Fruit fly (Drosophila melanogaster) whole organism, embryonic: ENCODE measurements around the gene CG42449.
A peak's percentile ranks its signal among the peaks of the same experiment; 100 is the strongest.

Experiments
- Ada2b ChIP-seq: fragments of 200-800 bp; sonication (Bioruptor generic); IDR thresholded peaks from 2 replicates; pipeline ENCODE4 v1.3.6; 2022; ENCODE audit warnings: missing biosample characterization, missing genetic modification characterization
- Antp ChIP-seq: fragments of 200-800 bp; sonication (Bioruptor generic); optimal IDR thresholded peaks from 3 replicates; lab custom pipeline; 2016; ENCODE audit warnings: missing biosample characterization, missing genetic modification characterization
- CG10267 ChIP-seq: fragments of 200-800 bp; sonication (Bioruptor generic); optimal IDR thresholded peaks from 2 replicates; lab custom pipeline; 2018; ENCODE audit warnings: missing biosample characterization, mild to moderate bottlenecking, missing genetic modification characterization, moderate library complexity
- CG11504 ChIP-seq: fragments of 200-800 bp; sonication (Bioruptor generic); optimal IDR thresholded peaks from 3 replicates; lab custom pipeline; 2019; ENCODE audit warnings: missing biosample characterization, mild to moderate bottlenecking, missing genetic modification characterization, moderate library complexity
- CG12299 ChIP-seq: fragments of 200-800 bp; sonication (Bioruptor generic); optimal IDR thresholded peaks from 2 replicates; lab custom pipeline; 2018; ENCODE audit warnings: missing biosample characterization, mild to moderate bottlenecking, missing genetic modification characterization
- CG12391 ChIP-seq: fragments of 200-800 bp; sonication (Bioruptor generic); optimal IDR thresholded peaks from 3 replicates; lab custom pipeline; 2018; ENCODE audit warnings: missing biosample characterization, mild to moderate bottlenecking, missing genetic modification characterization, moderate library complexity
- CG12769 ChIP-seq: fragments of 200-800 bp; sonication (Bioruptor generic); optimal IDR thresholded peaks from 2 replicates; lab custom pipeline; 2019; ENCODE audit warnings: missing biosample characterization, mild to moderate bottlenecking, missing genetic modification characterization, moderate library complexity
- CG15011 ChIP-seq: fragments of 200-800 bp; sonication (Bioruptor generic); optimal IDR thresholded peaks from 3 replicates; lab custom pipeline; 2018; ENCODE audit warnings: missing biosample characterization, mild to moderate bottlenecking, missing genetic modification characterization
- CG17568 ChIP-seq: fragments of 200-800 bp; sonication (Bioruptor generic); optimal IDR thresholded peaks from 2 replicates; lab custom pipeline; 2018; ENCODE audit warnings: missing biosample characterization, mild to moderate bottlenecking, missing genetic modification characterization, moderate library complexity
- CG17912 ChIP-seq: fragments of 200-800 bp; sonication (Bioruptor generic); optimal IDR thresholded peaks from 2 replicates; lab custom pipeline; 2018; ENCODE audit warnings: missing biosample characterization, mild to moderate bottlenecking, missing genetic modification characterization
- CG18476 ChIP-seq: fragments of 200-800 bp; sonication (Bioruptor generic); optimal IDR thresholded peaks from 2 replicates; lab custom pipeline; 2016; ENCODE audit warnings: missing biosample characterization, mild to moderate bottlenecking, missing genetic modification characterization
- CG18599 ChIP-seq: fragments of 200-800 bp; sonication (Bioruptor generic); optimal IDR thresholded peaks from 3 replicates; lab custom pipeline; 2017; ENCODE audit warnings: missing biosample characterization, missing genetic modification characterization, mild to moderate bottlenecking, moderate library complexity, missing genetic modification reagents
- CG31388 ChIP-seq: fragments of 200-800 bp; sonication (Bioruptor generic); optimal IDR thresholded peaks from 2 replicates; lab custom pipeline; 2016; ENCODE audit warnings: missing biosample characterization, missing genetic modification characterization
- CG3163 ChIP-seq: fragments of 200-800 bp; sonication (Bioruptor generic); optimal IDR thresholded peaks from 3 replicates; lab custom pipeline; 2016; ENCODE audit warnings: missing biosample characterization, missing genetic modification characterization
- CG34376 ChIP-seq: fragments of 200-800 bp; sonication (Bioruptor generic); optimal IDR thresholded peaks from 2 replicates; lab custom pipeline; 2018; ENCODE audit warnings: missing biosample characterization, mild to moderate bottlenecking, missing genetic modification characterization
- CG4424 ChIP-seq: fragments of 200-800 bp; sonication (Bioruptor generic); optimal IDR thresholded peaks from 3 replicates; lab custom pipeline; 2016; ENCODE audit warnings: missing biosample characterization, missing genetic modification characterization
- CG4707 ChIP-seq: fragments of 200-800 bp; sonication (Bioruptor generic); optimal IDR thresholded peaks from 2 replicates; lab custom pipeline; 2018; ENCODE audit warnings: missing biosample characterization, mild to moderate bottlenecking, missing genetic modification characterization, moderate library complexity
- CG5953 ChIP-seq: fragments of 200-800 bp; sonication (Bioruptor generic); IDR thresholded peaks from 2 replicates; pipeline ENCODE4 v1.3.6; 2022; ENCODE audit warnings: missing biosample characterization, missing genetic modification characterization
- CG6813 ChIP-seq: fragments of 200-800 bp; sonication (Bioruptor generic); optimal IDR thresholded peaks from 2 replicates; lab custom pipeline; 2017; ENCODE audit warnings: missing biosample characterization, missing genetic modification characterization, mild to moderate bottlenecking, moderate library complexity, missing genetic modification reagents
- CG8089 ChIP-seq: fragments of 200-800 bp; sonication (Bioruptor generic); optimal IDR thresholded peaks from 3 replicates; lab custom pipeline; 2016; ENCODE audit warnings: missing biosample characterization, missing genetic modification characterization
- CG8281 ChIP-seq: fragments of 200-800 bp; sonication (Bioruptor generic); optimal IDR thresholded peaks from 2 replicates; lab custom pipeline; 2018; ENCODE audit warnings: missing biosample characterization, mild to moderate bottlenecking, missing genetic modification characterization, moderate library complexity
- CG8388 ChIP-seq: fragments of 200-800 bp; sonication (Bioruptor generic); optimal IDR thresholded peaks from 2 replicates; lab custom pipeline; 2019; ENCODE audit warnings: missing biosample characterization, mild to moderate bottlenecking, missing genetic modification characterization, moderate library complexity
- CHES-1-like ChIP-seq: fragments of 200-800 bp; sonication (Bioruptor generic); optimal IDR thresholded peaks from 2 replicates; lab custom pipeline; 2016; ENCODE audit warnings: missing biosample characterization, missing genetic modification characterization
- CoRest ChIP-seq: fragments of 200-800 bp; sonication (Bioruptor generic); optimal IDR thresholded peaks from 3 replicates; lab custom pipeline; 2018; ENCODE audit warnings: missing biosample characterization, mild to moderate bottlenecking, missing genetic modification characterization, moderate library complexity
- Dek ChIP-seq: fragments of 200-800 bp; sonication (Bioruptor generic); optimal IDR thresholded peaks from 3 replicates; lab custom pipeline; 2019; ENCODE audit warnings: missing biosample characterization, mild to moderate bottlenecking, missing genetic modification characterization, moderate library complexity
- E2f1 ChIP-seq: fragments of 200-800 bp; sonication (Bioruptor generic); IDR thresholded peaks from 2 replicates; pipeline ENCODE4 v1.3.6; 2022; ENCODE audit warnings: missing biosample characterization, missing genetic modification characterization
- ERR ChIP-seq: fragments of 200-800 bp; sonication (Bioruptor generic); optimal IDR thresholded peaks from 2 replicates; lab custom pipeline; 2016; ENCODE audit warnings: missing biosample characterization, missing genetic modification characterization
- Ets97D ChIP-seq: fragments of 200-800 bp; sonication (Bioruptor generic); optimal IDR thresholded peaks from 3 replicates; lab custom pipeline; 2016; ENCODE audit warnings: missing biosample characterization, missing genetic modification characterization
- H2.0 ChIP-seq: fragments of 200-800 bp; sonication (Bioruptor generic); IDR thresholded peaks from 2 replicates; pipeline ENCODE4 v1.3.6; 2022; ENCODE audit warnings: missing biosample characterization, missing genetic modification characterization
- Lpt ChIP-seq: fragments of >200 bp; optimal IDR thresholded peaks from 2 replicates; lab custom pipeline; 2018; ENCODE audit warnings: missing biosample characterization, missing genetic modification characterization
- Mrtf ChIP-seq: fragments of 200-800 bp; sonication (Bioruptor generic); IDR thresholded peaks from 3 replicates; pipeline ENCODE4 v1.3.6; 2022; ENCODE audit warnings: missing biosample characterization, missing genetic modification characterization
- NC2α ChIP-seq: fragments of 200-800 bp; sonication (Bioruptor generic); optimal IDR thresholded peaks from 2 replicates; lab custom pipeline; 2016; ENCODE audit warnings: missing biosample characterization, missing genetic modification characterization
- Optix ChIP-seq: fragments of 200-800 bp; sonication (Bioruptor generic); IDR thresholded peaks from 3 replicates; pipeline ENCODE4 v1.3.6; 2022; ENCODE audit warnings: missing biosample characterization, missing genetic modification characterization
- Xrp1 ChIP-seq: fragments of 200-800 bp; sonication (Bioruptor generic); IDR thresholded peaks from 2 replicates; pipeline ENCODE4 v1.3.6; 2022; ENCODE audit warnings: missing biosample characterization, missing genetic modification characterization
- chif ChIP-seq, 2 experiments: fragments of 200-800 bp; sonication (Bioruptor generic); optimal IDR thresholded peaks; 3 replicates each; lab custom pipeline; 2016; ENCODE audit warnings: missing biosample characterization in 2 of 2, missing genetic modification characterization in 2 of 2
- chinmo ChIP-seq: fragments of 200-800 bp; sonication (Bioruptor generic); IDR thresholded peaks from 4 replicates; pipeline ENCODE4 v1.3.6; 2022; ENCODE audit warnings: missing biosample characterization, missing genetic modification characterization; ENCODE audit not compliant: partially characterized antibody
- corto ChIP-seq: fragments of 200-800 bp; sonication (Bioruptor generic); optimal IDR thresholded peaks from 2 replicates; lab custom pipeline; 2016; ENCODE audit warnings: missing biosample characterization, mild to moderate bottlenecking, missing genetic modification characterization, moderate library complexity
- hb ChIP-seq: fragments of 200-800 bp; sonication (Bioruptor generic); IDR thresholded peaks from 3 replicates; pipeline ENCODE4 v1.3.6; 2022; ENCODE audit warnings: missing biosample characterization, missing genetic modification characterization; ENCODE audit not compliant: partially characterized antibody
- lbe ChIP-seq: fragments of 200-800 bp; sonication (Bioruptor generic); optimal IDR thresholded peaks from 2 replicates; lab custom pipeline; 2016; ENCODE audit warnings: missing biosample characterization, mild to moderate bottlenecking, missing genetic modification characterization
- nerfin-1 ChIP-seq: fragments of 200-800 bp; sonication (Bioruptor generic); optimal IDR thresholded peaks from 3 replicates; lab custom pipeline; 2019; ENCODE audit warnings: missing biosample characterization, mild to moderate bottlenecking, missing genetic modification characterization, moderate library complexity
- org-1 ChIP-seq: fragments of 200-800 bp; sonication (Bioruptor generic); optimal IDR thresholded peaks from 2 replicates; lab custom pipeline; 2017; ENCODE audit warnings: missing biosample characterization, missing genetic modification characterization
- phol ChIP-seq: fragments of 200-800 bp; sonication (Bioruptor generic); optimal IDR thresholded peaks from 3 replicates; lab custom pipeline; 2018; ENCODE audit warnings: missing biosample characterization, mild to moderate bottlenecking, missing genetic modification characterization, moderate library complexity
- ranshi ChIP-seq: fragments of 200-800 bp; sonication (Bioruptor generic); IDR thresholded peaks from 2 replicates; pipeline ENCODE4 v1.3.6; 2022; ENCODE audit warnings: missing biosample characterization, missing genetic modification characterization
- sd ChIP-seq: fragments of 200-800 bp; sonication (Bioruptor generic); optimal IDR thresholded peaks from 3 replicates; lab custom pipeline; 2018; ENCODE audit warnings: missing biosample characterization, mild to moderate bottlenecking, missing genetic modification characterization, moderate library complexity
- sens ChIP-seq: fragments of 200-800 bp; sonication (Bioruptor generic); peaks from one replicate; lab custom pipeline; 2016; ENCODE audit warnings: missing biosample characterization, missing genetic modification characterization
- sqz ChIP-seq: fragments of 200-800 bp; sonication (Bioruptor generic); optimal IDR thresholded peaks from 3 replicates; lab custom pipeline; 2018; ENCODE audit warnings: missing biosample characterization, mild to moderate bottlenecking, missing genetic modification characterization
- tx ChIP-seq: fragments of 200-800 bp; sonication (Bioruptor generic); optimal IDR thresholded peaks from 2 replicates; lab custom pipeline; 2016; ENCODE audit warnings: missing biosample characterization, missing genetic modification characterization
- vvl ChIP-seq: fragments of 200-800 bp; sonication (Bioruptor generic); IDR thresholded peaks from 2 replicates; pipeline ENCODE4 v1.3.6; 2022; ENCODE audit warnings: missing biosample characterization, missing genetic modification characterization
- wdn ChIP-seq: fragments of 200-800 bp; sonication (Bioruptor generic); IDR thresholded peaks from 2 replicates; pipeline ENCODE4 v1.3.6; 2022; ENCODE audit warnings: missing biosample characterization, missing genetic modification characterization

The CG42449 gene

dm6 chrX:5696436-5697022 lies 13.5 kb downstream of the CG42449 start (continued):
- TF ChIP-seq CG34376 (GFP tag; lab: Kevin White, UChicago) (peak; percentile 79), CG18476 (GFP tag; lab: Kevin White, UChicago) (peak; percentile 96), E2f1 (GFP tag; lab: Robert Waterston, UW) (peak; percentile 94), ranshi (peak; percentile 97), vvl (peak; percentile 98), lbe (peak; percentile 94), tx (GFP tag; lab: Kevin White, UChicago) (peak; percentile 97), CG18599 (GFP tag; lab: Kevin White, UChicago) (peak; percentile 94), CG15011 (GFP tag; lab: Kevin White, UChicago) (peak; percentile 84), hb (GFP tag; lab: Robert Waterston, UW) (no peak), CoRest (tag; lab: Kevin White, UChicago) (peak; percentile 95), nerfin-1 (peak; percentile 92), CG11504 (tag; lab: Kevin White, UChicago) (peak; percentile 93), H2.0 (GFP tag; lab: Robert Waterston, UW) (peak; percentile 96), CG17568 (peak; percentile 89), NC2α (GFP tag; lab: Kevin White, UChicago) (peak; percentile 93), CHES-1-like (GFP tag; lab: Kevin White, UChicago) (peak; percentile 98), CG31388 (GFP tag; lab: Kevin White, UChicago) (peak; percentile 92), sd (tag; lab: Kevin White, UChicago) (peak; percentile 76), CG12769 (tag; lab: Kevin White, UChicago) (peak; percentile 91), CG8089 (GFP tag; lab: Kevin White, UChicago) (peak; percentile 98), Dek (tag; lab: Kevin White, UChicago) (peak; percentile 88), chinmo (GFP tag; lab: Robert Waterston, UW) (peak; percentile 74; the same call in 1 of the 4 replicates), Antp (GFP tag; lab: Kevin White, UChicago) (peak; percentile 99), org-1 (GFP tag; lab: Kevin White, UChicago) (peak; percentile 95), Lpt (no peak), CG4707 (GFP tag; lab: Kevin White, UChicago) (peak; percentile 80), Xrp1 (GFP tag; lab: Robert Waterston, UW) (peak; percentile 98), CG3163 (GFP tag; lab: Kevin White, UChicago) (peak; percentile 90), Ets97D (GFP tag; lab: Kevin White, UChicago) (peak; percentile 85), CG5953 (GFP tag; lab: Robert Waterston, UW) (peak; percentile 96), Optix (GFP tag; lab: Robert Waterston, UW) (peak; percentile 96), CG4424 (GFP tag; lab: Kevin White, UChicago) (peak; percentile 98), Ada2b (GFP tag; lab: Robert Waterston, UW) (peak; percentile 95), CG8281 (tag; lab: Kevin White, UChicago) (peak; percentile 84), sqz (GFP tag; lab: Kevin White, UChicago) (peak; percentile 95), CG10267 (tag; lab: Kevin White, UChicago) (peak; percentile 90), chif (GFP tag; optimal IDR thresholded peaks at IDR 0.05; lab: Kevin White, UChicago) (peak; percentile 98), CG6813 (GFP tag; lab: Kevin White, UChicago) (peak; percentile 92), CG17912 (peak; percentile 91), ERR (GFP tag; lab: Kevin White, UChicago) (peak; percentile 97), phol (tag; lab: Kevin White, UChicago) (peak; percentile 95), sens (GFP tag; lab: Kevin White, UChicago) (peak; percentile 100), corto (GFP tag; lab: Kevin White, UChicago) (peak; percentile 88), CG8388 (peak; percentile 86), CG12391 (peak; percentile 92), wdn (GFP tag; lab: Robert Waterston, UW) (peak; percentile 79), Mrtf (GFP tag; lab: Robert Waterston, UW) (peak; percentile 97), CG12299 (tag; lab: Kevin White, UChicago) (peak; percentile 79)
